Worm (Caenorhabditis elegans): ENCODE measurements around the gene dlc-4.

DNA sequence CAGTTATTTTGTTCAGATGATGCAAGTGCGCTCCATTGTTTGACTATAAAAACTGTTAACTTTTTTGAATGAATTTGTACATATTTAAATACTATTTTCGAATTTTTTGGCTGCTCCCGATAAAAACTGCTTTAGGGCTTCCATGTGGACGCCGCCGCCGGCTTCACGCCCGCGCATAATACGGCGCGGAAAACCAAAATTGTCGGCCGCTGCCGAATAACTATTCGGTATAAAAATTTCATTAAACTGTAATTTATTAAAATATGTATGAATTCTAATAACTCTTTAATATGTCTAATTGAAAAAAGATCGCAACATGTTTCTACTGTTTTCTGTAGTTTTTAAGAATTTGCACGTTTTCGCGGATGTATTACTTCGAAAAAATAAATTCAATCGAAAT, 3.6 kb downstream of the dlc-4 start:
- TF ChIP-seq elt-3 (tag; optimal IDR thresholded peaks at IDR 0.05) (no peak), ama-1 (optimal IDR thresholded peaks at IDR 0.05) (no peak), tbx-2 (tag; optimal IDR thresholded peaks at IDR 0.05) (no peak), snpc-4 (tag; optimal IDR thresholded peaks at IDR 0.05) (no peak), ceh-28 (tag; optimal IDR thresholded peaks at IDR 0.05) (no peak), unc-62 (GFP tag; optimal IDR thresholded peaks at IDR 0.05) (no peak), nfya-1 (tag; optimal IDR thresholded peaks at IDR 0.05; ENCODE audit: insufficient read depth) (no peak), nhr-76 (tag; optimal IDR thresholded peaks at IDR 0.05) (no peak), egl-5 (tag; optimal IDR thresholded peaks at IDR 0.05) (no peak), mdl-1 (tag; optimal IDR thresholded peaks at IDR 0.05) (no peak), nhr-25 (tag; optimal IDR thresholded peaks at IDR 0.05) (no peak)

All from whole organism, L3 larva.